Fruit fly (Drosophila melanogaster) whole organism, embryonic: ENCODE data around the gene mRpS10.

Source experiments
- CG10321 ChIP-seq: fragments of 200-800 bp; sonication (Bioruptor generic); IDR thresholded peaks from 2 replicates; pipeline ENCODE4 v1.3.6; 2022; ENCODE audit warnings: missing biosample characterization, missing genetic modification characterization
- Doc2 ChIP-seq: fragments of 200-800 bp; sonication (Bioruptor generic); IDR thresholded peaks from 2 replicates; pipeline ENCODE4 v1.3.6; 2022; ENCODE audit warnings: missing biosample characterization, missing genetic modification characterization
- E2f1 ChIP-seq: fragments of 200-800 bp; sonication (Bioruptor generic); IDR thresholded peaks from 2 replicates; pipeline ENCODE4 v1.3.6; 2022; ENCODE audit warnings: missing biosample characterization, missing genetic modification characterization
- Ets65A ChIP-seq: fragments of 200-800 bp; sonication (Bioruptor generic); peaks from one replicate; lab custom pipeline; 2016; ENCODE audit warnings: missing biosample characterization, missing genetic modification characterization
- HLH3B ChIP-seq: fragments of 200-800 bp; sonication (Bioruptor generic); IDR thresholded peaks from 2 replicates; pipeline ENCODE4 v1.3.6; 2022; ENCODE audit warnings: missing biosample characterization, missing genetic modification characterization
- Hr3 ChIP-seq: fragments of 200-800 bp; sonication (Bioruptor generic); optimal IDR thresholded peaks from 3 replicates; lab custom pipeline; 2016; ENCODE audit warnings: missing biosample characterization, missing genetic modification characterization
- chinmo ChIP-seq: fragments of 200-800 bp; sonication (Bioruptor generic); IDR thresholded peaks from 4 replicates; pipeline ENCODE4 v1.3.6; 2022; ENCODE audit warnings: missing biosample characterization, missing genetic modification characterization; ENCODE audit not compliant: partially characterized antibody
- ewg ChIP-seq: fragments of 200-800 bp; sonication (Bioruptor generic); optimal IDR thresholded peaks from 3 replicates; lab custom pipeline; 2017; ENCODE audit warnings: mild to moderate bottlenecking, missing biosample characterization, missing genetic modification reagents, missing genetic modification characterization

dm6 chr3R:15218824-15219576, 10.5 kb upstream of the mRpS10 start, which contains the start of the genes SIDL and CG12241:
- TF ChIP-seq HLH3B (GFP tag; lab: Robert Waterston, UW) (peak; percentile 92), Hr3 (GFP tag; lab: Kevin White, UChicago) (peak; percentile 70), chinmo (GFP tag; lab: Robert Waterston, UW) (no peak), Doc2 (GFP tag; lab: Robert Waterston, UW) (peak; percentile 75), CG10321 (GFP tag; lab: Robert Waterston, UW) (no peak), E2f1 (GFP tag; lab: Robert Waterston, UW) (peak; percentile 94), ewg (GFP tag; lab: Kevin White, UChicago) (no peak), Ets65A (peak; percentile 98)
